Worm (Caenorhabditis elegans): ENCODE data around the gene romo-1.
A peak's percentile ranks its signal among the peaks of the same experiment; 100 is the strongest.

- TF ChIP-seq blmp-1 (tag; optimal IDR thresholded peaks at IDR 0.05; ENCODE audit: insufficient read depth): no peak
- no peak for TF ChIP-seq nhr-11 (tag; optimal IDR thresholded peaks at IDR 0.05)
- TF ChIP-seq unc-39 (tag; optimal IDR thresholded peaks at IDR 0.05): no peak
- TF ChIP-seq nhr-237 (tag; optimal IDR thresholded peaks at IDR 0.05): no peak
- TF ChIP-seq nhr-77 (tag; optimal IDR thresholded peaks at IDR 0.05): peak; percentile 54
- no peak for TF ChIP-seq ceh-82 (tag; optimal IDR thresholded peaks at IDR 0.05)
- no peak for TF ChIP-seq unc-62 (GFP tag; optimal IDR thresholded peaks at IDR 0.05)
- peak in 1 of 2 experiments; percentile 23 for TF ChIP-seq mdl-1 (tag; optimal IDR thresholded peaks at IDR 0.05)
- no peak for TF ChIP-seq elt-3 (tag; optimal IDR thresholded peaks at IDR 0.05)
- TF ChIP-seq zag-1 (tag; optimal IDR thresholded peaks at IDR 0.05): peak; percentile 1
- TF ChIP-seq dmd-4 (tag; optimal IDR thresholded peaks at IDR 0.05): peak; percentile 5
- no peak for TF ChIP-seq snpc-4 (tag; optimal IDR thresholded peaks at IDR 0.05)
Measured at ce11 chrII:13199674-13200215, 38.0 kb downstream of the romo-1 start, which contains the start of gene btf-1.
